Worm (Caenorhabditis elegans) whole organism, L4/young adult: ENCODE results near the gene syd-2.

Experiments
- W03F9.2 ChIP-seq: fragments of 150-350 bp; optimal IDR thresholded peaks from 2 replicates; lab custom pipeline; 2014; ENCODE audit warnings: missing biosample characterization, missing genetic modification characterization
- dao-5 ChIP-seq: sonication (generic microtip); optimal IDR thresholded peaks from 2 replicates; lab custom pipeline; 2016; ENCODE audit warnings: missing genotype, missing genetic modification characterization, moderate library complexity, missing compliant biosample characterization
- him-1 ChIP-seq: sonication (generic microtip); optimal IDR thresholded peaks from 2 replicates; lab custom pipeline; 2016; ENCODE audit warnings: missing genotype, missing genetic modification reagents, missing genetic modification characterization, missing compliant biosample characterization

DNA sequence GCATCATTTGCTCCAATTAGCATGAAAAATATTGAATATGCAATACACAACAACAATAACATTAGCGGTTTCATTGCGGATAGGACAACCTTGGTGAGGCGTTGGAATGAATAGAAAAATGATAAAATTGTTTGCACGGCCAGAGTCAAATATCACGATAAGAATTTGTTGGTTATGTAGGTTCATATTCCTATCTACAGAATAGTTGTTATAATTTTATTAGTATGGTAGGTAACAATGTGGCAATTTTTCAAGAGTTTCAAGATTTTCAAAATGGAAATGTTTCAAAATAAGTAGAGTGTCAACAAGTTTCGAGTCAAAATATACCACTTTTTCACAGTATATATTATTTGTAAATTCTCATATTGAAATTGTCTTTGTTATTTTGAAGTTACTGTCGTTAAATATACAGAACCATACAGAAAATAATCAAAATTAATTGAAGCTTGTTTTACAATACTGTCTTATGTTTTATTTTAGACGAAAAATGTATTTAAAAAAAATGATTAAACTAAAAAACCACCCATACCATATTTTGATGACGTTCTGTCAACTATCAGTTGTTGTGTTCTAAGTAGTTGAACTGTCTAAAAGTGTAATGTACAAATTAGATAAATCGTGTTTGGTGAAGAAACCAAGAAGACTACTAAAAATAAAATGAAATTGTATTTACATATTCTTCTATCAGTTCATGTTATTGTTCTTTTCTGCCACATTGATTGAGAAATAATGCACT, 12.6 kb downstream of the syd-2 start, which contains the start of the genes F59F5.3 and F59F5.4:
- no peak for TF ChIP-seq W03F9.2 (tag; lab: Kevin White, UChicago)
- no peak for TF ChIP-seq him-1 (tag; lab: Kevin White, UChicago)
- no peak for TF ChIP-seq dao-5 (tag; lab: Kevin White, UChicago)
